Fruit fly (Drosophila melanogaster) whole organism, prepupa: Measurements from ENCODE around the gene Dbx.

Source experiments
- Blimp-1 ChIP-seq: fragments of 200-800 bp; sonication (Bioruptor generic); optimal IDR thresholded peaks from 3 replicates; lab custom pipeline; 2017; ENCODE audit warnings: missing biosample characterization, missing genetic modification characterization, mild to moderate bottlenecking, moderate library complexity, missing genetic modification reagents
- CG15336 ChIP-seq: fragments of 200-800 bp; sonication (Bioruptor generic); IDR thresholded peaks from 2 replicates; pipeline ENCODE4 v1.3.6; 2022; ENCODE audit warnings: missing biosample characterization, missing genetic modification characterization
- CG1621 ChIP-seq: fragments of 200-800 bp; sonication (Bioruptor generic); optimal IDR thresholded peaks from 3 replicates; lab custom pipeline; 2018; ENCODE audit warnings: missing biosample characterization, mild to moderate bottlenecking, missing genetic modification characterization
- CG16779 ChIP-seq: fragments of 200-800 bp; sonication (Bioruptor generic); optimal IDR thresholded peaks from 3 replicates; lab custom pipeline; 2017; ENCODE audit warnings: missing biosample characterization, mild to moderate bottlenecking, missing genetic modification characterization
- CG32006 ChIP-seq: fragments of 200-800 bp; sonication (Bioruptor generic); optimal IDR thresholded peaks from 3 replicates; lab custom pipeline; 2017; ENCODE audit warnings: missing biosample characterization, mild to moderate bottlenecking, missing genetic modification characterization
- CG4318 ChIP-seq: fragments of 200-800 bp; sonication (Bioruptor generic); optimal IDR thresholded peaks from 3 replicates; lab custom pipeline; 2017; ENCODE audit warnings: missing biosample characterization, mild to moderate bottlenecking, missing genetic modification characterization
- CG6276 ChIP-seq: fragments of 200-800 bp; sonication (Bioruptor generic); optimal IDR thresholded peaks from 2 replicates; lab custom pipeline; 2017; ENCODE audit warnings: missing biosample characterization, mild to moderate bottlenecking, missing genetic modification characterization
- CG6792 ChIP-seq: fragments of 200-800 bp; sonication (Bioruptor generic); optimal IDR thresholded peaks from 3 replicates; lab custom pipeline; 2016; ENCODE audit warnings: missing biosample characterization, missing genetic modification characterization
- CG6808 ChIP-seq: fragments of 200-800 bp; sonication (Bioruptor generic); optimal IDR thresholded peaks from 3 replicates; lab custom pipeline; 2017; ENCODE audit warnings: missing biosample characterization, missing genetic modification characterization, mild to moderate bottlenecking, moderate library complexity, missing genetic modification reagents
- CG6854 ChIP-seq: fragments of 200-800 bp; sonication (Bioruptor generic); optimal IDR thresholded peaks from 2 replicates; lab custom pipeline; 2017; ENCODE audit warnings: missing biosample characterization, mild to moderate bottlenecking, missing genetic modification characterization
- CG7368 ChIP-seq: fragments of 200-800 bp; sonication (Bioruptor generic); optimal IDR thresholded peaks from 3 replicates; lab custom pipeline; 2016; ENCODE audit warnings: missing biosample characterization, missing genetic modification characterization
- CG8119 ChIP-seq: fragments of 200-800 bp; sonication (Bioruptor generic); IDR thresholded peaks from 3 replicates; pipeline ENCODE4 v1.3.6; 2022; ENCODE audit warnings: missing biosample characterization, missing genetic modification characterization
- CG8319 ChIP-seq: fragments of 200-800 bp; sonication (Bioruptor generic); optimal IDR thresholded peaks from 3 replicates; lab custom pipeline; 2016; ENCODE audit warnings: missing biosample characterization, missing genetic modification characterization
- Eip78C ChIP-seq: fragments of 200-800 bp; sonication (Bioruptor generic); peaks from one replicate; lab custom pipeline; 2016; ENCODE audit warnings: missing biosample characterization, missing genetic modification characterization
- Eip93F ChIP-seq: fragments of 200-800 bp; sonication (Bioruptor generic); optimal IDR thresholded peaks from 2 replicates; lab custom pipeline; 2016; ENCODE audit warnings: missing biosample characterization, mild to moderate bottlenecking, missing genetic modification characterization
- Ets21C ChIP-seq: fragments of 200-800 bp; sonication (Bioruptor generic); optimal IDR thresholded peaks from 3 replicates; lab custom pipeline; 2016; ENCODE audit warnings: missing biosample characterization, missing genetic modification characterization
- Gug ChIP-seq: fragments of 200-800 bp; sonication (Bioruptor generic); IDR thresholded peaks from 2 replicates; pipeline ENCODE4 v1.3.6; 2022; ENCODE audit warnings: missing biosample characterization, missing genetic modification characterization
- Hr38 ChIP-seq: sonication (Bioruptor generic); optimal IDR thresholded peaks from 2 replicates; lab custom pipeline; 2016; ENCODE audit warnings: missing biosample characterization, missing genetic modification characterization
- Hr39 ChIP-seq: fragments of 200-800 bp; sonication (Bioruptor generic); optimal IDR thresholded peaks from 2 replicates; lab custom pipeline; 2016; ENCODE audit warnings: missing biosample characterization, missing genetic modification characterization
- Lpt ChIP-seq: fragments of 200-800 bp; sonication (Bioruptor generic); optimal IDR thresholded peaks from 3 replicates; lab custom pipeline; 2016; ENCODE audit warnings: missing biosample characterization, missing genetic modification characterization
- Sox102F ChIP-seq: fragments of 200-800 bp; sonication (Bioruptor generic); optimal IDR thresholded peaks from 2 replicates; lab custom pipeline; 2016; ENCODE audit warnings: missing biosample characterization, mild to moderate bottlenecking, missing genetic modification characterization
- Sox14 ChIP-seq: fragments of 200-800 bp; sonication (Bioruptor generic); optimal IDR thresholded peaks from 3 replicates; lab custom pipeline; 2016; ENCODE audit warnings: missing biosample characterization, missing genetic modification characterization
- Sox15 ChIP-seq: fragments of 200-800 bp; sonication (Bioruptor generic); optimal IDR thresholded peaks from 3 replicates; lab custom pipeline; 2016; ENCODE audit warnings: missing biosample characterization, missing genetic modification characterization
- acj6 ChIP-seq: fragments of 200-800 bp; sonication (Bioruptor generic); optimal IDR thresholded peaks from 3 replicates; lab custom pipeline; 2016; ENCODE audit warnings: missing biosample characterization, missing genetic modification characterization
- cyc ChIP-seq: fragments of 200-800 bp; sonication (Bioruptor generic); optimal IDR thresholded peaks from 3 replicates; lab custom pipeline; 2016; ENCODE audit warnings: missing biosample characterization, missing genetic modification characterization
- dsx ChIP-seq: fragments of 200-800 bp; optimal IDR thresholded peaks from 3 replicates; lab custom pipeline; 2019; ENCODE audit warnings: missing biosample characterization, mild to moderate bottlenecking, missing genetic modification characterization, moderate library complexity; ENCODE audit not compliant: poor library complexity, severe bottlenecking
- esn ChIP-seq: fragments of 200-800 bp; sonication (Bioruptor generic); optimal IDR thresholded peaks from 2 replicates; lab custom pipeline; 2016; ENCODE audit warnings: missing biosample characterization, mild to moderate bottlenecking, missing genetic modification characterization, moderate library complexity
- fd59A ChIP-seq: fragments of 200-800 bp; sonication (Bioruptor generic); optimal IDR thresholded peaks from 2 replicates; lab custom pipeline; 2017; ENCODE audit warnings: missing biosample characterization, mild to moderate bottlenecking, missing genetic modification characterization, missing genetic modification reagents
- fd85E ChIP-seq: fragments of 200-800 bp; sonication (Bioruptor generic); optimal IDR thresholded peaks from 3 replicates; lab custom pipeline; 2016; ENCODE audit warnings: missing biosample characterization, missing genetic modification characterization
- fkh ChIP-seq: fragments of 200-800 bp; sonication (Bioruptor generic); optimal IDR thresholded peaks from 3 replicates; lab custom pipeline; 2017; ENCODE audit warnings: missing biosample characterization, mild to moderate bottlenecking, missing genetic modification characterization, moderate library complexity
- lz ChIP-seq: fragments of 200-800 bp; sonication (Bioruptor generic); optimal IDR thresholded peaks from 3 replicates; lab custom pipeline; 2016; ENCODE audit warnings: missing biosample characterization, missing genetic modification characterization
- net ChIP-seq: fragments of 200-800 bp; sonication (Bioruptor generic); optimal IDR thresholded peaks from 3 replicates; lab custom pipeline; 2016; ENCODE audit warnings: missing biosample characterization, missing genetic modification characterization
- pdm3 ChIP-seq: fragments of 200-800 bp; sonication (Bioruptor generic); optimal IDR thresholded peaks from 3 replicates; lab custom pipeline; 2016; ENCODE audit warnings: missing biosample characterization, missing genetic modification characterization
- ss ChIP-seq, 2 experiments: fragments of 200-800 bp; sonication (Bioruptor generic); optimal IDR thresholded peaks; 2 replicates in 1 of 2; 3 replicates in 1 of 2; lab custom pipeline; 2017 to 2018; ENCODE audit warnings: mild to moderate bottlenecking in 2 of 2, missing biosample characterization in 2 of 2, missing genetic modification characterization in 2 of 2, moderate library complexity in 1 of 2
- svp ChIP-seq: fragments of 200-800 bp; sonication (Bioruptor generic); peaks from one replicate; lab custom pipeline; 2016; ENCODE audit warnings: missing biosample characterization, missing genetic modification characterization
- topi ChIP-seq: fragments of 200-800 bp; sonication (Bioruptor generic); optimal IDR thresholded peaks from 3 replicates; lab custom pipeline; 2016; ENCODE audit warnings: missing biosample characterization, missing genetic modification characterization
- vri ChIP-seq: fragments of 200-800 bp; sonication (Bioruptor generic); optimal IDR thresholded peaks from 3 replicates; lab custom pipeline; 2016; ENCODE audit warnings: missing biosample characterization, mild to moderate bottlenecking, missing genetic modification characterization

Dbx gene

DNA sequence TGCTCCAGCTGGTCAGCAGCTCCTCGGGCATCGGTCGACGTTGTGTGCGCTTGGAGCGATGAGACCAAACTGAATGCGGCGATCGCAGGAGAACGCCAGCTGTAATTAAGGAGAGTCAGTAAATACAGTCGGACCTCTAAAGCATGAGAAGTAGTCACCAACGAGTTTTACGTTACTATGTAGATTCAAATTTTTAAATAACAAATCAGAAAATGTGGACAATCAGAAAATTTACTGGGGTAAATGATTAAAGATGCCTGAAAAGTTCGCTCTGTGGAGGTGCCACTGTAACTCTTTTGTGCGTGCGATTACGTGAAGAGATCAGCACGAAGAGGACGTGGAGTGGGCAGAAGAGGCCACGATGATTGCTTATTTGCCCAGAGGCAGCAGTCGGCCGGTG is 41.9 kb downstream of the Dbx start, which contains the start of gene SCOT (continued):
- TF ChIP-seq lz (GFP tag; lab: Kevin White, UChicago) (peak; percentile 90), pdm3 (peak; percentile 97), Hr38 (GFP tag; lab: Kevin White, UChicago) (peak; percentile 92), CG7368 (GFP tag; lab: Kevin White, UChicago) (peak; percentile 93), net (GFP tag; lab: Kevin White, UChicago) (peak; percentile 95), fd59A (GFP tag; lab: Kevin White, UChicago) (peak; percentile 91), CG1621 (peak; percentile 93), Blimp-1 (GFP tag; lab: Kevin White, UChicago) (peak; percentile 54), CG6808 (GFP tag; lab: Kevin White, UChicago) (peak; percentile 87), cyc (GFP tag; lab: Kevin White, UChicago) (peak; percentile 92), CG6276 (GFP tag; lab: Kevin White, UChicago) (peak; percentile 94), vri (GFP tag; lab: Kevin White, UChicago) (peak; percentile 87), Sox15 (GFP tag; lab: Kevin White, UChicago) (peak; percentile 86)
- TF ChIP-seq, all 60 proteins: peak for 55

DNA sequence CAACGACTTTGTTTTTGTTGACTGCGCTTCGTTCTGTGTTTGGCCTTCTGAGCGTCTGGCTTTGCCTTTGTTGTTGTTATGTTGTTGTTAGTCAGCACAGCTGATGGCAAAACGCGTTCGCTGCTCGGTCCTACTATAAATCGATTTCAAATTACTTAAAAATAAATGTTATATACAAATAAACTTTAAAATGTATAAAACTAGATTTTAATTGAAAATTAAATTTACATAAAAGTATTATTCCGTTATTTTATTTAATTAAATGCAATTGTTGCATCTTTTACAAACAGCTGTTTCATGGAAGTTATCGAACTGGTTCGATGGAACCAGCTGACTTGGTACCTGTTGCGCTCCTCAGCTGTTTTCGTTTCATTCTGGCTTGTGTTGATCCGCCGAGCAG is 43.0 kb downstream of the Dbx start, which contains the start of gene mv:
Gene mv, minus strand, starts transcription at position 80 of the 400 bp plus-strand sequence.
- TF ChIP-seq Eip93F (GFP tag; lab: Kevin White, UChicago): peak; percentile 36
- no peak for TF ChIP-seq CG6808 (GFP tag; lab: Kevin White, UChicago)
- TF ChIP-seq CG7368 (GFP tag; lab: Kevin White, UChicago): no peak
- no peak for TF ChIP-seq CG15336
- TF ChIP-seq CG1621: no peak
- no peak for TF ChIP-seq Ets21C (GFP tag; lab: Kevin White, UChicago)
- no peak for TF ChIP-seq CG32006 (GFP tag; lab: Kevin White, UChicago)
- no peak for TF ChIP-seq Gug
- no peak for TF ChIP-seq CG6792 (GFP tag; lab: Kevin White, UChicago)
- no peak for TF ChIP-seq dsx
- no peak for TF ChIP-seq esn (GFP tag; lab: Kevin White, UChicago)
- TF ChIP-seq CG8319 (GFP tag; lab: Kevin White, UChicago): no peak
- TF ChIP-seq Sox14 (GFP tag; lab: Kevin White, UChicago): no peak
- TF ChIP-seq Eip78C (GFP tag; lab: Kevin White, UChicago): peak; percentile 34
- no peak for TF ChIP-seq acj6 (GFP tag; lab: Kevin White, UChicago)
- no peak for TF ChIP-seq Lpt (GFP tag; lab: Kevin White, UChicago)
- no peak for TF ChIP-seq fd85E
- TF ChIP-seq Sox102F: no peak
- peak; percentile 8 for TF ChIP-seq fkh (GFP tag; lab: Kevin White, UChicago)
- no peak for TF ChIP-seq Hr39 (GFP tag; lab: Kevin White, UChicago)

dm6 chr3L:1964599-1965143 is 43.6 kb downstream of the Dbx start:
- no peak for TF ChIP-seq Sox14 (GFP tag; lab: Kevin White, UChicago)
- peak; percentile 49 for TF ChIP-seq vri (GFP tag; lab: Kevin White, UChicago)
- TF ChIP-seq Blimp-1 (GFP tag; lab: Kevin White, UChicago): no peak
- TF ChIP-seq CG8119 (GFP tag; lab: Robert Waterston, UW): no peak

- peak; percentile 44 for TF ChIP-seq fkh (GFP tag; lab: Kevin White, UChicago)
- peak; percentile 33 to 77 for TF ChIP-seq ss (GFP tag; optimal IDR thresholded peaks at IDR 0.05; lab: Kevin White, UChicago)
- peak; percentile 27 for TF ChIP-seq CG16779 (tag; lab: Kevin White, UChicago)
- TF ChIP-seq svp (GFP tag; lab: Kevin White, UChicago): peak; percentile 95
- TF ChIP-seq lz (GFP tag; lab: Kevin White, UChicago): no peak
- TF ChIP-seq Eip78C (GFP tag; lab: Kevin White, UChicago): peak; percentile 27
- no peak for TF ChIP-seq CG4318 (GFP tag; lab: Kevin White, UChicago)
- TF ChIP-seq vri (GFP tag; lab: Kevin White, UChicago): peak; percentile 71
- no peak for TF ChIP-seq topi (GFP tag; lab: Kevin White, UChicago)
- peak; percentile 47 for TF ChIP-seq CG6854 (GFP tag; lab: Kevin White, UChicago)
- TF ChIP-seq, all 60 proteins: peak for 7
Observed at dm6 chr3L:1967452-1968310, 46.6 kb downstream of the Dbx start.
